Worm (Caenorhabditis elegans) whole organism, young adult: ENCODE results near the gene T28A11.2.

Experiments
- B0336.3 ChIP-seq: fragments of 200-800 bp; sonication (Bioruptor generic); IDR thresholded peaks from 2 replicates; pipeline ENCODE4 v1.3.6; 2022; ENCODE audit warnings: missing genetic modification characterization, missing compliant biosample characterization
- C06A6.2 ChIP-seq: fragments of 200-800 bp; sonication (Bioruptor generic); conservative IDR thresholded peaks from 2 replicates; pipeline ENCODE4 v1.3.6; 2022; ENCODE audit warnings: missing genetic modification characterization, missing compliant biosample characterization
- F22D6.2 ChIP-seq: sonication (generic microtip); optimal IDR thresholded peaks from 2 replicates; lab custom pipeline; 2016; ENCODE audit warnings: mild to moderate bottlenecking, missing genetic modification characterization, missing compliant biosample characterization
- F23B12.7 ChIP-seq: sonication (generic microtip); optimal IDR thresholded peaks from 2 replicates; lab custom pipeline; 2017; ENCODE audit warnings: missing genetic modification characterization, mild to moderate bottlenecking, missing compliant biosample characterization, antibody characterized with exemption, moderate library complexity; ENCODE audit not compliant: insufficient read depth
- F33H1.4 ChIP-seq: fragments of 200-800 bp; sonication (Bioruptor generic); IDR thresholded peaks from 2 replicates; pipeline ENCODE4 v1.3.6; 2022; ENCODE audit warnings: missing genetic modification reagents, missing genetic modification characterization, missing compliant biosample characterization
- F57C9.4 ChIP-seq: sonication (generic microtip); optimal IDR thresholded peaks from 2 replicates; lab custom pipeline; 2017; ENCODE audit warnings: mild to moderate bottlenecking, missing genetic modification characterization, missing compliant biosample characterization
- K11D2.4 ChIP-seq: fragments of 200-800 bp; sonication (Bioruptor generic); IDR thresholded peaks from 2 replicates; pipeline ENCODE4 v1.3.6; 2022; ENCODE audit warnings: missing genetic modification reagents, missing genetic modification characterization, missing compliant biosample characterization
- K12H6.12 ChIP-seq: fragments of 200-800 bp; sonication (Bioruptor generic); optimal IDR thresholded peaks from 2 replicates; lab custom pipeline; 2018; ENCODE audit warnings: mild to moderate bottlenecking, missing genetic modification characterization, missing compliant biosample characterization
- Y56A3A.18 ChIP-seq: fragments of 200-800 bp; sonication (Bioruptor generic); IDR thresholded peaks from 2 replicates; pipeline ENCODE4 v1.3.6; 2022; ENCODE audit warnings: missing genetic modification reagents, missing genetic modification characterization, missing compliant biosample characterization
- Y79H2A.3 ChIP-seq: fragments of 200-800 bp; sonication (Bioruptor generic); conservative IDR thresholded peaks from 2 replicates; pipeline ENCODE4 v1.3.6; 2022; ENCODE audit warnings: missing genetic modification reagents, missing genetic modification characterization, missing compliant biosample characterization
- aptf-3 ChIP-seq: fragments of 200-800 bp; sonication (Bioruptor generic); IDR thresholded peaks from 2 replicates; pipeline ENCODE4 v1.3.6; 2022; ENCODE audit warnings: missing genetic modification characterization, missing compliant biosample characterization
- atf-7 ChIP-seq: sonication (generic microtip); optimal IDR thresholded peaks from 2 replicates; lab custom pipeline; 2017; ENCODE audit warnings: mild to moderate bottlenecking, missing genetic modification characterization, missing compliant biosample characterization
- attf-3 ChIP-seq: fragments of 200-800 bp; sonication (Bioruptor generic); conservative IDR thresholded peaks from 2 replicates; pipeline ENCODE4 v1.3.6; 2022; ENCODE audit warnings: missing genetic modification reagents, missing genetic modification characterization, missing compliant biosample characterization
- bed-1 ChIP-seq: fragments of 200-800 bp; sonication (Bioruptor generic); IDR thresholded peaks from 2 replicates; pipeline ENCODE4 v1.3.6; 2022; ENCODE audit warnings: missing genetic modification reagents, missing genetic modification characterization, missing compliant biosample characterization
- bed-2 ChIP-seq: fragments of 200-800 bp; sonication (Bioruptor generic); IDR thresholded peaks from 2 replicates; pipeline ENCODE4 v1.3.6; 2022; ENCODE audit warnings: missing genetic modification reagents, missing genetic modification characterization, missing compliant biosample characterization
- ccch-3 ChIP-seq: fragments of 200-800 bp; sonication (Bioruptor generic); optimal IDR thresholded peaks from 2 replicates; lab custom pipeline; 2018; ENCODE audit warnings: mild to moderate bottlenecking, missing genetic modification characterization, missing compliant biosample characterization
- ceh-100 ChIP-seq: fragments of 200-800 bp; sonication (Bioruptor generic); IDR thresholded peaks from 2 replicates; pipeline ENCODE4 v1.3.6; 2022; ENCODE audit warnings: missing genetic modification reagents, missing genetic modification characterization, missing compliant biosample characterization
- ceh-79 ChIP-seq: sonication (generic microtip); optimal IDR thresholded peaks from 2 replicates; lab custom pipeline; 2017; ENCODE audit warnings: mild to moderate bottlenecking, missing genetic modification characterization, missing compliant biosample characterization
- egl-18 ChIP-seq: fragments of 200-800 bp; sonication (Bioruptor generic); IDR thresholded peaks from 2 replicates; pipeline ENCODE4 v1.3.6; 2022; ENCODE audit warnings: missing genetic modification reagents, missing genetic modification characterization, missing compliant biosample characterization
- hmg-1.2 ChIP-seq: fragments of 200-800 bp; sonication (Bioruptor generic); IDR thresholded peaks from 2 replicates; pipeline ENCODE4 v1.3.6; 2022; ENCODE audit warnings: missing genetic modification reagents, missing genetic modification characterization, missing compliant biosample characterization
- hmg-20 ChIP-seq: fragments of 200-800 bp; sonication (Bioruptor generic); IDR thresholded peaks from 2 replicates; pipeline ENCODE4 v1.3.6; 2022; ENCODE audit warnings: missing genetic modification reagents, missing genetic modification characterization, missing compliant biosample characterization
- lag-1 ChIP-seq: fragments of 200-800 bp; sonication (Bioruptor generic); IDR thresholded peaks from 2 replicates; pipeline ENCODE4 v1.3.6; 2022; ENCODE audit warnings: missing genetic modification reagents, missing genetic modification characterization, missing compliant biosample characterization
- let-526 ChIP-seq: fragments of 200-800 bp; sonication (Bioruptor generic); IDR thresholded peaks from 2 replicates; pipeline ENCODE4 v1.3.6; 2022; ENCODE audit warnings: missing genetic modification reagents, missing genetic modification characterization, missing compliant biosample characterization
- lin-54 ChIP-seq: fragments of 200-800 bp; sonication (Bioruptor generic); optimal IDR thresholded peaks from 2 replicates; lab custom pipeline; 2018; ENCODE audit warnings: mild to moderate bottlenecking, missing genetic modification characterization, missing compliant biosample characterization
- lir-1 ChIP-seq: fragments of 200-800 bp; sonication (Bioruptor generic); conservative IDR thresholded peaks from 2 replicates; pipeline ENCODE4 v1.3.6; 2022; ENCODE audit warnings: missing genetic modification reagents, missing genetic modification characterization, missing compliant biosample characterization
- madf-10 ChIP-seq: sonication (generic microtip); optimal IDR thresholded peaks from 2 replicates; lab custom pipeline; 2016; ENCODE audit warnings: mild to moderate bottlenecking, missing genetic modification characterization, missing compliant biosample characterization
- madf-3 ChIP-seq: fragments of 200-800 bp; sonication (Bioruptor generic); IDR thresholded peaks from 2 replicates; pipeline ENCODE4 v1.3.6; 2022; ENCODE audit warnings: missing genetic modification reagents, missing genetic modification characterization, missing compliant biosample characterization
- madf-6 ChIP-seq: fragments of 200-800 bp; sonication (Bioruptor generic); IDR thresholded peaks from 2 replicates; pipeline ENCODE4 v1.3.6; 2022; ENCODE audit warnings: missing genetic modification reagents, missing genetic modification characterization, missing compliant biosample characterization
- mes-4 ChIP-seq: sonication (generic microtip); optimal IDR thresholded peaks from 2 replicates; lab custom pipeline; 2016; ENCODE audit warnings: missing genotype, missing genetic modification characterization, missing compliant biosample characterization
- nfyb-1 ChIP-seq: fragments of 200-800 bp; sonication (Bioruptor generic); IDR thresholded peaks from 2 replicates; pipeline ENCODE4 v1.3.6; 2022; ENCODE audit warnings: missing genetic modification reagents, missing genetic modification characterization, missing compliant biosample characterization
- pha-4 ChIP-seq: fragments of 150-350 bp; sonication (generic microtip); optimal IDR thresholded peaks from 2 replicates; lab custom pipeline; 2014; ENCODE audit warnings: missing biosample characterization, missing genetic modification reagents, missing genetic modification characterization
- sdz-38 ChIP-seq: sonication (generic microtip); optimal IDR thresholded peaks from 2 replicates; lab custom pipeline; 2016; ENCODE audit warnings: missing genotype, missing genetic modification characterization, missing compliant biosample characterization
- sea-2 ChIP-seq: fragments of 200-800 bp; sonication (Bioruptor generic); IDR thresholded peaks from 2 replicates; pipeline ENCODE4 v1.3.6; 2022; ENCODE audit warnings: missing genetic modification characterization, missing compliant biosample characterization
- snpc-1.3 ChIP-seq: sonication (generic microtip); optimal IDR thresholded peaks from 2 replicates; lab custom pipeline; 2017; ENCODE audit warnings: missing genetic modification characterization, mild to moderate bottlenecking, missing compliant biosample characterization, antibody characterized with exemption, moderate library complexity, missing genotype, missing genetic modification reagents; ENCODE audit not compliant: insufficient read depth
- snpc-3.4 ChIP-seq: sonication (generic microtip); optimal IDR thresholded peaks from 2 replicates; lab custom pipeline; 2017; ENCODE audit warnings: missing genetic modification characterization, mild to moderate bottlenecking, missing compliant biosample characterization, antibody characterized with exemption, moderate library complexity, missing genotype, missing genetic modification reagents
- tbp1 ChIP-seq: fragments of 200-800 bp; sonication (Bioruptor generic); optimal IDR thresholded peaks from 2 replicates; lab custom pipeline; 2018; ENCODE audit warnings: mild to moderate bottlenecking, missing genetic modification characterization, missing compliant biosample characterization
- ztf-18 ChIP-seq: sonication (generic microtip); optimal IDR thresholded peaks from 2 replicates; lab custom pipeline; 2016; ENCODE audit warnings: missing genotype, mild to moderate bottlenecking, missing genetic modification characterization, missing compliant biosample characterization
- ztf-28 ChIP-seq: fragments of 200-800 bp; sonication (Bioruptor generic); IDR thresholded peaks from 2 replicates; pipeline ENCODE4 v1.3.6; 2022; ENCODE audit warnings: missing genetic modification reagents, missing genetic modification characterization, missing compliant biosample characterization
- ztf-3 ChIP-seq: fragments of 200-800 bp; sonication (Bioruptor generic); optimal IDR thresholded peaks from 2 replicates; lab custom pipeline; 2018; ENCODE audit warnings: mild to moderate bottlenecking, missing genetic modification characterization, missing compliant biosample characterization

The T28A11.2 gene

DNA sequence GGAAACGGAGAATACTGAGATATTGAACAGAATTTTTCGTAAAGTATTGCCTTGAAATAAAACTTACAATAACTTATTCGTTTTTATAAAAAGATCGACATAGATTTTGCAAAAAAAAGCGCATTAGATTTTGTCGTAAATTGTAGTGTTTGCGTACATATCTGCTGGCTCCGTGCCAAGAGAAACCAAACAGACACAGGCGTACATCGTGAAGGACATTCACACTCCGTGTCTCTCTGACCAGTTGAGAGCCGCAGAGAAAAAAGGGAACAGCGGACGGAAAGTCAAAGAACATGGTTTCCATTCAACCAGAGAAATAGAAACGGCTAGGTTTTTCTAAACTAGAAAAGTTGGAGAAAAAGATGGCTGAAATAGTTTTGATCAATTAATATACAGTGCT, 35.1 kb downstream of the T28A11.2 start, which contains the start of gene arrd-19 (continued):
- TF ChIP-seq snpc-3.4 (tag; lab: Kevin White, UChicago) (no peak), snpc-1.3 (no peak), C06A6.2 (GFP tag; lab: Robert Waterston, UW) (no peak), hmg-20 (peak; percentile 52; the same call in 1 of the 2 replicates), K12H6.12 (peak; percentile 52), aptf-3 (GFP tag; lab: Robert Waterston, UW) (no peak), F22D6.2 (peak; percentile 69), ztf-18 (tag; lab: Kevin White, UChicago) (no peak), K11D2.4 (GFP tag; lab: Robert Waterston, UW) (no peak), pha-4 (tag; lab: Kevin White, UChicago) (no peak)

DNA sequence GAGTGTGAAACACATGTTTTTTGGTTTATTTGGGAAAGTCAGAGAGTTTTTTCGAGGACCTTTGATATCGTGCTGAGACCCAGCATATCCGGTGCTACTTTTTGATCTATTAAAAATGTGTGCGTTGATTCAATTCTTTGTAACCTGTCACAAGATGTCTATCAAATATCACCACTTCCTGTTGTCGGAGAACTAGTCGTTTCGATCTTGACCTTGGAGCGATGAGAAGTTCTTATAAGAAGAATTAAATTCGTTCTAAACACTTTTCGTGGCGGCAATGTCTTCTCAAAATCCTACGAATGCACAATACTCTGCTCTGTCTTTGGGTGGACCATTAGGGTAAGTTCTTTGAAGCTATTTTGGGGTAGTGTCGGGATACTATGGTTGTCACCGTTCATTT, 35.9 kb downstream of the T28A11.2 start, which contains the start of gene F35F10.1:
Gene F35F10.1, plus strand, starts transcription at position 200 of the 400 bp plus-strand sequence.
- TF ChIP-seq madf-3 (0 out of 2 replicates have a peak, but pooled peaks have one; percentile 50), lin-54 (GFP tag; lab: Kevin White, UChicago) (no peak), tbp1 (GFP tag; lab: Kevin White, UChicago) (no peak), lir-1 (GFP tag; lab: Robert Waterston, UW) (no peak), F33H1.4 (GFP tag; lab: Robert Waterston, UW) (no peak), sdz-38 (no peak), F57C9.4 (tag; lab: Kevin White, UChicago) (no peak), ztf-3 (no peak), bed-1 (0 out of 2 replicates have a peak, but pooled peaks have one; percentile 84), mes-4 (no peak), madf-6 (GFP tag; lab: Robert Waterston, UW) (no peak)

DNA sequence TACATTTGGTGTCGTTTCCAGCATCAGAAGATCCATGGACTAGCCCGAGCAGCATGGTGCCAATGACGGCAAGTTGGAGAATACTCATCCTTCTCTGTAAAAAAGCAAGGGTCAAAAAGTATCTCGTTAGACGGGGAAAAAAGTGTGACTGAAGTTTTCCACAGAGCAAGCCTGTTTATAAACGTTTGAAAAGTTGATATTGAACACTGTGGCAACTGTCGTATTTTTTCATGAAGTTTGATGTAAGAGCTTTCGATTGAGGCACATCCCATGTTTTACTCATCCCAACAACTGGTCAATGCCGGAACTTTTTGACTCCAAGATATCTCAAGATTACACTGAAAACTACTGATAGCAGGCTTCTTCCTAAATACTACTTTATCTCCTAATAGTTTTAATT, 38.8 kb downstream of the T28A11.2 start, which contains the start of gene F35F10.13:
Gene F35F10.13, minus strand, starts transcription at position 101 of the 400 bp plus-strand sequence.
- TF ChIP-seq atf-7 (tag; lab: Kevin White, UChicago) (no peak), attf-3 (GFP tag; lab: Robert Waterston, UW) (no peak), B0336.3 (no peak), snpc-3.4 (tag; lab: Kevin White, UChicago) (no peak), hmg-1.2 (GFP tag; lab: Robert Waterston, UW) (no peak), let-526 (GFP tag; lab: Robert Waterston, UW) (no peak), ccch-3 (GFP tag; lab: Kevin White, UChicago) (no peak), F23B12.7 (no peak), lag-1 (GFP tag; lab: Robert Waterston, UW) (no peak), F33H1.4 (GFP tag; lab: Robert Waterston, UW) (no peak)

DNA sequence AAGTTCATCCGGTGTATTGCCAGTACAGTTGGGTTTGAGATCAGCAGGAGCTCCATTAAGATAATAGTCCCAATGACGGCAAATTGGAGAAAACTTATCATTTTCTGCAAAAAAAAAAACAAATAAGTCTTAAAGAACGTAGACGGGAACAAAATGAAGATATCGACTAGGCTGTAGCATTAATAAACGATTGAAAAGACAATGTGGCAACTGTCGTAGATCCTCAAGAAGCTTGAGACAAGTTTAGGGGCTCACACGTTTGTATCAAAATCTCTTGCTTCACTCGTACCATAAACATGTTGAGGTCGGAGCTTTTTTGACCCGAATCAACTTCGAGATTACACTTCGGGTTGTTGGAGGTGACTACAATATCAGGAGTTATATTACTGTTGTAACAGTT, 39.8 kb downstream of the T28A11.2 start, which contains the start of gene F35F10.14:
Gene F35F10.14, minus strand, starts transcription at position 101 of the 400 bp plus-strand sequence.
- TF ChIP-seq Y79H2A.3 (GFP tag; lab: Robert Waterston, UW): no peak
- no peak for TF ChIP-seq Y56A3A.18 (GFP tag; lab: Robert Waterston, UW)
- no peak for TF ChIP-seq ceh-79
- 0 out of 2 replicates have a peak, but pooled peaks have one; percentile 26 for TF ChIP-seq ztf-28 (GFP tag; lab: Robert Waterston, UW)

DNA sequence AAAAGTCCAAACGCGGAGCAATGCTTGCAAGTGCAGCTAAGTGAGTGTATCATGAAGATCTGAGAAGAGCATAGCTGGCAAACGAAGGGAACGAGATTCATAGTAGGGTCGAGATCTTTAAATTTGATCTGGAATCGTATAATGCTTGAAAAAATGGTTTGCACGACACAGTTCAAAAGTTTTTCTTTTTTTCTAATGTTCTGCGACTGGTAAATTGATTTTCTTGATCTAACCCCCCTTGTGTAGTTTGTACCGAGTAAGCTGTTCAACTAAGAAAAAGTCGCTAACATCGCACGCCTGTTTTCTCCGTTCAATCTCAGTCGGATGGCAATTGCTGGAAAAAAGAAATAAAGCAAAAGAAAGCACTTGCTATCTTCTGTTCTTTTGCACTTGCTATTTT, 40.3 kb downstream of the T28A11.2 start, which contains the start of gene C17B7.14:
Gene C17B7.14, minus strand, starts transcription at position 101 of the 400 bp plus-strand sequence.
- TF ChIP-seq ceh-100 (no peak), nfyb-1 (GFP tag; lab: Robert Waterston, UW) (no peak), egl-18 (GFP tag; lab: Robert Waterston, UW) (no peak), sea-2 (GFP tag; lab: Robert Waterston, UW) (no peak), bed-2 (no peak), ztf-3 (no peak), madf-10 (tag; lab: Kevin White, UChicago) (no peak)
